Worm (Caenorhabditis elegans) whole organism, young adult: ENCODE data around the gene H12D21.6.

Experiments used
- B0336.3 ChIP-seq: fragments of 200-800 bp; sonication (Bioruptor generic); IDR thresholded peaks from 2 replicates; pipeline ENCODE4 v1.3.6; 2022; ENCODE audit warnings: missing genetic modification characterization, missing compliant biosample characterization
- C06A6.2 ChIP-seq: fragments of 200-800 bp; sonication (Bioruptor generic); conservative IDR thresholded peaks from 2 replicates; pipeline ENCODE4 v1.3.6; 2022; ENCODE audit warnings: missing genetic modification characterization, missing compliant biosample characterization
- F23B12.7 ChIP-seq: sonication (generic microtip); optimal IDR thresholded peaks from 2 replicates; lab custom pipeline; 2017; ENCODE audit warnings: missing genetic modification characterization, mild to moderate bottlenecking, missing compliant biosample characterization, antibody characterized with exemption, moderate library complexity; ENCODE audit not compliant: insufficient read depth
- F37B4.10 ChIP-seq: fragments of 200-800 bp; sonication (Bioruptor generic); IDR thresholded peaks from 2 replicates; pipeline ENCODE4 v1.3.6; 2022; ENCODE audit warnings: missing genetic modification characterization, missing compliant biosample characterization
- F52B5.7 ChIP-seq: sonication (generic microtip); optimal IDR thresholded peaks from 2 replicates; lab custom pipeline; 2016; ENCODE audit warnings: mild to moderate bottlenecking, missing genetic modification characterization, missing compliant biosample characterization
- F57C9.4 ChIP-seq: sonication (generic microtip); optimal IDR thresholded peaks from 2 replicates; lab custom pipeline; 2017; ENCODE audit warnings: mild to moderate bottlenecking, missing genetic modification characterization, missing compliant biosample characterization
- K12H6.12 ChIP-seq: fragments of 200-800 bp; sonication (Bioruptor generic); optimal IDR thresholded peaks from 2 replicates; lab custom pipeline; 2018; ENCODE audit warnings: mild to moderate bottlenecking, missing genetic modification characterization, missing compliant biosample characterization
- Y56A3A.18 ChIP-seq: fragments of 200-800 bp; sonication (Bioruptor generic); IDR thresholded peaks from 2 replicates; pipeline ENCODE4 v1.3.6; 2022; ENCODE audit warnings: missing genetic modification reagents, missing genetic modification characterization, missing compliant biosample characterization
- Y79H2A.3 ChIP-seq: fragments of 200-800 bp; sonication (Bioruptor generic); conservative IDR thresholded peaks from 2 replicates; pipeline ENCODE4 v1.3.6; 2022; ENCODE audit warnings: missing genetic modification reagents, missing genetic modification characterization, missing compliant biosample characterization
- Y95B8A.8 ChIP-seq: fragments of 200-800 bp; sonication (Bioruptor generic); IDR thresholded peaks from 2 replicates; pipeline ENCODE4 v1.3.6; 2022; ENCODE audit warnings: missing genetic modification reagents, missing genetic modification characterization, missing compliant biosample characterization
- attf-5 ChIP-seq: fragments of 200-800 bp; sonication (Bioruptor generic); optimal IDR thresholded peaks from 2 replicates; lab custom pipeline; 2018; ENCODE audit warnings: mild to moderate bottlenecking, missing genetic modification characterization, missing compliant biosample characterization
- ceh-100 ChIP-seq: fragments of 200-800 bp; sonication (Bioruptor generic); IDR thresholded peaks from 2 replicates; pipeline ENCODE4 v1.3.6; 2022; ENCODE audit warnings: missing genetic modification reagents, missing genetic modification characterization, missing compliant biosample characterization
- ceh-79 ChIP-seq: sonication (generic microtip); optimal IDR thresholded peaks from 2 replicates; lab custom pipeline; 2017; ENCODE audit warnings: mild to moderate bottlenecking, missing genetic modification characterization, missing compliant biosample characterization
- chd-7 ChIP-seq: sonication (generic microtip); optimal IDR thresholded peaks from 2 replicates; lab custom pipeline; 2016; ENCODE audit warnings: mild to moderate bottlenecking, missing genetic modification characterization, moderate library complexity, missing compliant biosample characterization
- dox-1 ChIP-seq: fragments of 200-800 bp; sonication (Bioruptor generic); IDR thresholded peaks from 2 replicates; pipeline ENCODE4 v1.3.6; 2022; ENCODE audit warnings: missing genetic modification reagents, missing genetic modification characterization, missing compliant biosample characterization
- dpff-1 ChIP-seq: sonication (generic microtip); optimal IDR thresholded peaks from 2 replicates; lab custom pipeline; 2017; ENCODE audit warnings: mild to moderate bottlenecking, missing genetic modification characterization, missing compliant biosample characterization
- ets-4 ChIP-seq: fragments of 200-800 bp; sonication (Bioruptor generic); optimal IDR thresholded peaks from 2 replicates; lab custom pipeline; 2018; ENCODE audit warnings: mild to moderate bottlenecking, missing genetic modification characterization, missing compliant biosample characterization
- hlh-12 ChIP-seq: sonication (generic microtip); optimal IDR thresholded peaks from 2 replicates; lab custom pipeline; 2016; ENCODE audit warnings: missing genetic modification characterization, missing compliant biosample characterization
- hmg-1.2 ChIP-seq: fragments of 200-800 bp; sonication (Bioruptor generic); IDR thresholded peaks from 2 replicates; pipeline ENCODE4 v1.3.6; 2022; ENCODE audit warnings: missing genetic modification reagents, missing genetic modification characterization, missing compliant biosample characterization
- hsf-1 ChIP-seq: fragments of 200-800 bp; sonication (Bioruptor generic); IDR thresholded peaks from 2 replicates; pipeline ENCODE4 v1.3.6; 2022; ENCODE audit warnings: missing genetic modification reagents, missing genetic modification characterization, missing compliant biosample characterization
- let-607 ChIP-seq, 2 experiments: fragments of 200-800 bp in 1 of 2; sonication (Bioruptor generic) in 1 of 2; sonication (generic microtip) in 1 of 2; optimal IDR thresholded peaks; 2 replicates each; lab custom pipeline; 2016 to 2018; ENCODE audit warnings: mild to moderate bottlenecking in 2 of 2, missing compliant biosample characterization in 2 of 2, missing genetic modification characterization in 2 of 2, moderate library complexity in 2 of 2, missing genotype in 1 of 2
- lin-35 ChIP-seq, 3 experiments: fragments of 150-350 bp in 2 of 3; sonication (generic microtip) in 1 of 3; optimal IDR thresholded peaks; 2 replicates each; lab custom pipeline; 2014 to 2018; ENCODE audit warnings: missing biosample characterization in 3 of 3, missing genetic modification characterization in 3 of 3, missing genetic modification reagents in 3 of 3
- lin-40 ChIP-seq: sonication (generic microtip); optimal IDR thresholded peaks from 2 replicates; lab custom pipeline; 2016; ENCODE audit warnings: missing genetic modification characterization, mild to moderate bottlenecking, missing compliant biosample characterization, missing genotype, missing genetic modification reagents
- lin-54 ChIP-seq: fragments of 200-800 bp; sonication (Bioruptor generic); optimal IDR thresholded peaks from 2 replicates; lab custom pipeline; 2018; ENCODE audit warnings: mild to moderate bottlenecking, missing genetic modification characterization, missing compliant biosample characterization
- lir-1 ChIP-seq: fragments of 200-800 bp; sonication (Bioruptor generic); conservative IDR thresholded peaks from 2 replicates; pipeline ENCODE4 v1.3.6; 2022; ENCODE audit warnings: missing genetic modification reagents, missing genetic modification characterization, missing compliant biosample characterization
- madf-10 ChIP-seq: sonication (generic microtip); optimal IDR thresholded peaks from 2 replicates; lab custom pipeline; 2016; ENCODE audit warnings: mild to moderate bottlenecking, missing genetic modification characterization, missing compliant biosample characterization
- mcd-1 ChIP-seq: fragments of 200-800 bp; sonication (Bioruptor generic); IDR thresholded peaks from 2 replicates; pipeline ENCODE4 v1.3.6; 2022; ENCODE audit warnings: missing genetic modification reagents, missing genetic modification characterization, missing compliant biosample characterization
- mel-28 ChIP-seq: sonication (generic microtip); optimal IDR thresholded peaks from 2 replicates; lab custom pipeline; 2016; ENCODE audit warnings: borderline replicate concordance, mild to moderate bottlenecking, missing genetic modification characterization, missing compliant biosample characterization
- mes-4 ChIP-seq: sonication (generic microtip); optimal IDR thresholded peaks from 2 replicates; lab custom pipeline; 2016; ENCODE audit warnings: missing genotype, missing genetic modification characterization, missing compliant biosample characterization
- nfyb-1 ChIP-seq: fragments of 200-800 bp; sonication (Bioruptor generic); IDR thresholded peaks from 2 replicates; pipeline ENCODE4 v1.3.6; 2022; ENCODE audit warnings: missing genetic modification reagents, missing genetic modification characterization, missing compliant biosample characterization
- nhr-120 ChIP-seq: fragments of 200-800 bp; sonication (Bioruptor generic); IDR thresholded peaks from 2 replicates; pipeline ENCODE4 v1.3.6; 2022; ENCODE audit warnings: missing genetic modification characterization, missing compliant biosample characterization
- nhr-80 ChIP-seq: sonication (generic microtip); optimal IDR thresholded peaks from 2 replicates; lab custom pipeline; 2016; ENCODE audit warnings: missing genetic modification characterization, missing compliant biosample characterization
- nhr-90 ChIP-seq: sonication (generic microtip); optimal IDR thresholded peaks from 2 replicates; lab custom pipeline; 2016; ENCODE audit warnings: missing genotype, mild to moderate bottlenecking, missing genetic modification characterization, missing compliant biosample characterization
- snpc-1.1 ChIP-seq: sonication (generic microtip); optimal IDR thresholded peaks from 2 replicates; lab custom pipeline; 2017; ENCODE audit warnings: missing genetic modification characterization, mild to moderate bottlenecking, missing compliant biosample characterization, antibody characterized with exemption, moderate library complexity, missing genotype, missing genetic modification reagents; ENCODE audit not compliant: insufficient read depth
- snpc-3.4 ChIP-seq: sonication (generic microtip); optimal IDR thresholded peaks from 2 replicates; lab custom pipeline; 2017; ENCODE audit warnings: missing genetic modification characterization, mild to moderate bottlenecking, missing compliant biosample characterization, antibody characterized with exemption, moderate library complexity, missing genotype, missing genetic modification reagents
- snpc-4 ChIP-seq, 5 experiments: fragments of 150-350 bp in 1 of 5; sonication (generic microtip) in 4 of 5; optimal IDR thresholded peaks; 2 replicates each; lab custom pipeline; 2014 to 2018; ENCODE audit warnings: missing genetic modification characterization in 5 of 5, missing biosample characterization in 3 of 5, antibody characterized with exemption in 2 of 5, mild to moderate bottlenecking in 2 of 5, missing compliant biosample characterization in 2 of 5, missing genotype in 2 of 5, moderate library complexity in 2 of 5, missing genetic modification reagents in 1 of 5
- somi-1 ChIP-seq: fragments of 200-800 bp; sonication (Bioruptor generic); optimal IDR thresholded peaks from 2 replicates; lab custom pipeline; 2018; ENCODE audit warnings: mild to moderate bottlenecking, missing genetic modification characterization, missing compliant biosample characterization
- sptf-2 ChIP-seq: fragments of 200-800 bp; sonication (Bioruptor generic); optimal IDR thresholded peaks from 2 replicates; lab custom pipeline; 2018; ENCODE audit warnings: mild to moderate bottlenecking, missing genetic modification characterization, missing compliant biosample characterization
- tbp1 ChIP-seq: fragments of 200-800 bp; sonication (Bioruptor generic); optimal IDR thresholded peaks from 2 replicates; lab custom pipeline; 2018; ENCODE audit warnings: mild to moderate bottlenecking, missing genetic modification characterization, missing compliant biosample characterization
- tlf-1 ChIP-seq: fragments of 200-800 bp; sonication (Bioruptor generic); optimal IDR thresholded peaks from 2 replicates; lab custom pipeline; 2018; ENCODE audit warnings: mild to moderate bottlenecking, missing genetic modification characterization, missing compliant biosample characterization
- xnd-1 ChIP-seq: sonication (generic microtip); optimal IDR thresholded peaks from 2 replicates; lab custom pipeline; 2016; ENCODE audit warnings: missing genotype, missing genetic modification reagents, missing genetic modification characterization, missing compliant biosample characterization
- zfh-2 ChIP-seq: fragments of 200-800 bp; sonication (Bioruptor generic); conservative IDR thresholded peaks from 2 replicates; pipeline ENCODE4 v1.3.6; 2022; ENCODE audit warnings: missing genetic modification reagents, missing genetic modification characterization, missing compliant biosample characterization
- ztf-22 ChIP-seq: fragments of 200-800 bp; sonication (Bioruptor generic); optimal IDR thresholded peaks from 2 replicates; lab custom pipeline; 2018; ENCODE audit warnings: mild to moderate bottlenecking, missing genetic modification characterization, moderate library complexity, missing compliant biosample characterization
- ztf-26 ChIP-seq: sonication (generic microtip); optimal IDR thresholded peaks from 2 replicates; lab custom pipeline; 2017; ENCODE audit warnings: missing genetic modification characterization, missing compliant biosample characterization
- ztf-28 ChIP-seq: fragments of 200-800 bp; sonication (Bioruptor generic); IDR thresholded peaks from 2 replicates; pipeline ENCODE4 v1.3.6; 2022; ENCODE audit warnings: missing genetic modification reagents, missing genetic modification characterization, missing compliant biosample characterization
- ztf-3 ChIP-seq: fragments of 200-800 bp; sonication (Bioruptor generic); optimal IDR thresholded peaks from 2 replicates; lab custom pipeline; 2018; ENCODE audit warnings: mild to moderate bottlenecking, missing genetic modification characterization, missing compliant biosample characterization
- ztf-6 ChIP-seq: fragments of 200-800 bp; sonication (Bioruptor generic); IDR thresholded peaks from 2 replicates; pipeline ENCODE4 v1.3.6; 2022; ENCODE audit warnings: missing genetic modification reagents, missing genetic modification characterization, missing compliant biosample characterization

Gene H12D21.6

ce11 chrV:14849628-14850027 is 48.0 kb downstream of the H12D21.6 start (continued):
- peak; percentile 16 for TF ChIP-seq madf-10 (tag; lab: Kevin White, UChicago)
- no peak; the same call in 1 of the 2 replicates for TF ChIP-seq Y79H2A.3 (GFP tag; lab: Robert Waterston, UW)
- TF ChIP-seq ztf-22 (GFP tag; lab: Kevin White, UChicago) = peak; percentile 70
- no peak for TF ChIP-seq sptf-2 (GFP tag; lab: Kevin White, UChicago)
- no peak for TF ChIP-seq xnd-1 (tag; lab: Kevin White, UChicago)
- peak; percentile 42; the same call in 1 of the 2 replicates for TF ChIP-seq C06A6.2 (GFP tag; lab: Robert Waterston, UW)
- TF ChIP-seq F57C9.4 (tag; lab: Kevin White, UChicago) = no peak
- peak; percentile 44; the same call in 1 of the 2 replicates for TF ChIP-seq dox-1 (GFP tag; lab: Robert Waterston, UW)
- 0 out of 2 replicates have a peak, but pooled peaks have one; percentile 36 for TF ChIP-seq Y95B8A.8 (GFP tag; lab: Robert Waterston, UW)
- peak; percentile 75 for TF ChIP-seq nhr-80
- TF ChIP-seq snpc-1.1 (tag; lab: Kevin White, UChicago) = no peak
- TF ChIP-seq attf-5 (GFP tag; lab: Kevin White, UChicago) = peak; percentile 72
- TF ChIP-seq ztf-3 (GFP tag; lab: Kevin White, UChicago) = peak; percentile 13
- TF ChIP-seq lin-40 (tag; lab: Kevin White, UChicago) = peak; percentile 80
- peak; percentile 50 for TF ChIP-seq F23B12.7 (tag; lab: Kevin White, UChicago)
- peak; percentile 72; the same call in 1 of the 2 replicates for TF ChIP-seq nfyb-1 (GFP tag; lab: Robert Waterston, UW)
- TF ChIP-seq snpc-3.4 = peak; percentile 4
- peak; percentile 55; the same call in 1 of the 2 replicates for TF ChIP-seq hmg-1.2 (GFP tag; lab: Robert Waterston, UW)
- TF ChIP-seq snpc-4 (GFP tag; optimal IDR thresholded peaks at IDR 0.05; lab: Kevin White, UChicago) = no peak
- TF ChIP-seq snpc-4 (tag; optimal IDR thresholded peaks at IDR 0.05; lab: Kevin White, UChicago) = peak in 3 of 4 experiments; percentile 19 to 49 (median 39)
- TF ChIP-seq lir-1 (GFP tag; lab: Robert Waterston, UW) = 0 out of 2 replicates have a peak, but pooled peaks have one; percentile 22
- TF ChIP-seq chd-7 (tag; lab: Kevin White, UChicago) = peak; percentile 80
- peak in 1 of 3 experiments; percentile 54 for TF ChIP-seq lin-35 (GFP tag; optimal IDR thresholded peaks at IDR 0.05; lab: Kevin White, UChicago)
- no peak for TF ChIP-seq ceh-79 (tag; lab: Kevin White, UChicago)
- no peak for TF ChIP-seq ceh-100 (GFP tag; lab: Robert Waterston, UW)
- TF ChIP-seq B0336.3 (GFP tag; lab: Robert Waterston, UW) = peak; percentile 50; the same call in 1 of the 2 replicates
- peak; percentile 27; the same call in 1 of the 2 replicates for TF ChIP-seq hsf-1
- TF ChIP-seq ztf-6 (GFP tag; lab: Robert Waterston, UW) = no peak
- no peak for TF ChIP-seq dpff-1 (tag; lab: Kevin White, UChicago)
- no peak for TF ChIP-seq mes-4 (tag; lab: Kevin White, UChicago)
- TF ChIP-seq K12H6.12 (tag; lab: Kevin White, UChicago) = peak; percentile 37
- peak; percentile 84 for TF ChIP-seq somi-1 (GFP tag; lab: Kevin White, UChicago)
- TF ChIP-seq mcd-1 (GFP tag; lab: Robert Waterston, UW) = peak; percentile 45
- peak; percentile 22 for TF ChIP-seq F52B5.7 (tag; lab: Kevin White, UChicago)
- no peak for TF ChIP-seq hlh-12 (tag; lab: Kevin White, UChicago)
- TF ChIP-seq tbp1 (GFP tag; lab: Kevin White, UChicago) = peak; percentile 45
- no peak for TF ChIP-seq ztf-28 (GFP tag; lab: Robert Waterston, UW)
- TF ChIP-seq ztf-26 = peak; percentile 79
- peak; percentile 39 for TF ChIP-seq tlf-1 (GFP tag; lab: Kevin White, UChicago)
- TF ChIP-seq lin-54 (GFP tag; lab: Kevin White, UChicago) = peak; percentile 26
- peak; percentile 66 for TF ChIP-seq nhr-90 (tag; lab: Kevin White, UChicago)
- TF ChIP-seq ets-4 (GFP tag; lab: Kevin White, UChicago) = no peak
- TF ChIP-seq mel-28 (tag; lab: Kevin White, UChicago) = no peak
- TF ChIP-seq zfh-2 = peak; percentile 57; the same call in 1 of the 2 replicates
- TF ChIP-seq F37B4.10 (GFP tag; lab: Robert Waterston, UW) = 0 out of 2 replicates have a peak, but pooled peaks have one; percentile 30
- no peak; the same call in 1 of the 2 replicates for TF ChIP-seq Y56A3A.18 (GFP tag; lab: Robert Waterston, UW)
- no peak for TF ChIP-seq nhr-120
- TF ChIP-seq let-607 (tag; optimal IDR thresholded peaks at IDR 0.05; lab: Kevin White, UChicago) = peak; percentile 34 to 54
- TF ChIP-seq, all 124 proteins: peak for 39
